Worm (Caenorhabditis elegans): ENCODE data around the gene Y111B2A.1.
A peak's percentile ranks its signal among the peaks of the same experiment; 100 is the strongest.

The Y111B2A.1 gene

DNA sequence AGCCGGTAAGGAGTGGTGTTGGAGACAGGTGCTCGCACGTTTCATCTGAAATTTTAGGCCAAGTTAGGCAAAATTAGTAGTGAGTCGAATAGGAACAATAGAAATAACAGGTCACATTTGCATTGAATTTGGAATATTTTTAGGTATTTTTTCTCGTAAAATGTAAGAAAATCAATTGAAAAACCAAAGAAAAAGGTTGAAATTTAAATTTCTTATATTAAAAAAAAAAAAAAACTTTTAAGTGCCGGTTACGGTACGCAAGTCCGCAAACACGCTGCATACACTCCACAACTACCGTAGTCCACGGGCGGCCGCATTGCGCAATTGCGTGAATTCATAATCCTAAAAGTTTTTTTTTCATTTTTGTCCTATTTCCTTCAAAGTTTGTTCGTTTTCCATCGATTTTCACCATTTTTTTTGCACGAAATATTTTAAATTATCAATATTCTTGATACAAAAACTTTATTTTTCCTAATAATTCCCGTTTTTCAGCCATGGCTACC is at the start of gene Y111B2A.1, which contains the start of gene Y111B2A.2:
Y111B2A.1 (minus strand) TSS at position 51 of the 503 bp plus-strand sequence.
Y111B2A.2 (plus strand) TSS at position 493 of the 503 bp plus-strand sequence.
- no peak for TF ChIP-seq pes-1 (GFP tag; IDR thresholded peaks at IDR 0.05)
- no peak for TF ChIP-seq ama-1 (optimal IDR thresholded peaks at IDR 0.05)
- no peak for TF ChIP-seq aly-1 (tag; optimal IDR thresholded peaks at IDR 0.05)
- no peak for TF ChIP-seq flt-1 (GFP tag; IDR thresholded peaks at IDR 0.05)
- no peak for TF ChIP-seq hnd-1 (tag; optimal IDR thresholded peaks at IDR 0.05)
- TF ChIP-seq scrt-1 (GFP tag; IDR thresholded peaks at IDR 0.05): no peak
- TF ChIP-seq tbx-37 (GFP tag; conservative IDR thresholded peaks at IDR 0.05): no peak
- no peak for TF ChIP-seq ceh-13 (GFP tag; optimal IDR thresholded peaks at IDR 0.05)
- TF ChIP-seq ets-7 (tag; optimal IDR thresholded peaks at IDR 0.05): no peak
- no peak for TF ChIP-seq hmg-4 (GFP tag; optimal IDR thresholded peaks at IDR 0.05)
- TF ChIP-seq sea-1 (GFP tag; conservative IDR thresholded peaks at IDR 0.05): no peak
- no peak for TF ChIP-seq B0310.2 (tag; optimal IDR thresholded peaks at IDR 0.05)
- no peak for TF ChIP-seq F13C5.2 (tag; optimal IDR thresholded peaks at IDR 0.05)
- TF ChIP-seq tra-4 (tag; optimal IDR thresholded peaks at IDR 0.05): no peak
- TF ChIP-seq hmbx-1 (tag; optimal IDR thresholded peaks at IDR 0.05): no peak
- TF ChIP-seq ceh-36 (tag; optimal IDR thresholded peaks at IDR 0.05): no peak

DNA sequence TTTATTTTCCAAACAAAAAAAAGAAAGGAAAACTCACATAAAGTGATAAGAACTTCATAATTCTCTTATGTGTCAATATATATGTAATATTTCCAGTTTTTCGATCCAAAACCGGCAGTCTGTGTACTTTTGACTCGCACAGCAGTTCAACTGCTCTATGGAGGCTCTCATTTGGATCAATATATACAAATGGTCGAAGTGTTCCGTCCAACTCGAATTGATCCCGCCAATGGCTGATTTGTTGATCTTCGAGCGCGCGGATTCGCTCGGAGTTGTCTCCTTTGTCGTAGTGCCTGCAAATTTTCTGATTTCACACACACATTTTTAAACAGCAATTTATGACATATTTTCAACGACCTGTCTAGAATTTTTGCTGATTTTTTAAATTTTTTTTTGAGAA is 47.2 kb upstream of the Y111B2A.1 start:
- no peak for TF ChIP-seq aly-1 (tag; optimal IDR thresholded peaks at IDR 0.05)
- no peak for TF ChIP-seq tra-4 (tag; optimal IDR thresholded peaks at IDR 0.05)
- TF ChIP-seq hnd-1 (tag; optimal IDR thresholded peaks at IDR 0.05): no peak
- no peak for TF ChIP-seq hmbx-1 (tag; optimal IDR thresholded peaks at IDR 0.05)

DNA sequence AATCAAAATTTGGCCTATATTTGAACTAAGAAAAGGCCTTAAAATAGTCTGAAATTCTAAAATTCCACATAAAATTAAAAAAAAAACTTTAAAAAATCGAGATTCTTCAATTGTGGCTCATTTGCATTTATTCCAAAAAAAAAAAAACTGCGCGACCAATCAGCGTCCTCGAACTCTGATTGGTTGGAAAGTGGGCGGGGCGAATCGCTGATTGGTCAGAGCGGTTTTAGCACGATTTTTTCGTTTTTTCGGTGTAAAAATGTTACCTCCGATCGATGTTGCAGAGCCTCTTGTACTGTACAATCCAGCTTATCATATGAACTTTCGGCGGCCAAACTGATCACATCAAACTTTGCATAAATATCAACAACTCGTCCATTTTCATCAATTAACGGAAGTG is 45.0 kb upstream of the Y111B2A.1 start:
- TF ChIP-seq hnd-1 (tag; optimal IDR thresholded peaks at IDR 0.05): no peak
- no peak for TF ChIP-seq hmbx-1 (tag; optimal IDR thresholded peaks at IDR 0.05)
- no peak for TF ChIP-seq ceh-13 (GFP tag; optimal IDR thresholded peaks at IDR 0.05)
- no peak for TF ChIP-seq ets-7 (tag; optimal IDR thresholded peaks at IDR 0.05)
- no peak for TF ChIP-seq pes-1 (GFP tag; IDR thresholded peaks at IDR 0.05)
- TF ChIP-seq sea-1 (GFP tag; conservative IDR thresholded peaks at IDR 0.05): no peak
- TF ChIP-seq tbx-37 (GFP tag; conservative IDR thresholded peaks at IDR 0.05): no peak
- TF ChIP-seq ama-1 (optimal IDR thresholded peaks at IDR 0.05): no peak
- TF ChIP-seq tra-4 (tag; optimal IDR thresholded peaks at IDR 0.05): no peak
- TF ChIP-seq hmg-4 (GFP tag; optimal IDR thresholded peaks at IDR 0.05): no peak

DNA sequence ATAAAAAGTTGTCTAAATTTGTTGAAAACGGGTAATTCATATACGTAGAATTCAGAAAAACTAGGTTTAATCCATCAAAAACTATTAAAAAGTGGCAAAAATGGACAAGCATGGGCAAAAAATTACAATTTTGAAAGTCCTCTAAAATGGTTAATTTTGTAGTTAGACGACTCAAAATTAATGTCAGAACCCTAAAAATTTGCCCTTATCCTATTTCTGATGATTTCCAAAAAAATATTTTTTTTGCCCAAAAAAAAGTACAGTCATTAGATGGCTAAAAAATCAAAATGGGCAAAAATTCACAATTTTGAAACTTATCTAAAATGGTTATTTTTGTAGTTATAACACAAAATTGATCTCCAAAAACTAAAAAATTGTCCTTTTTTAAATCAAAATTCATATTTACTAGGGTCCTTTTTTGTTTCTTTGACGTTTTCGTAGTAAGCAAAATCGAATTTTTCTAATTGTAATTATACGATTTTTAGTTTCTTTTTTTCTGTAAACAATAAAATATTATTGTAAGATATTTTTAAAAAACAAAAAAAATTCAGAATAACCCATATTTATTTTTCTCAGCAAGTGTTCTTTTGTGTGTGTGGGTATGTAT is 41.9 kb upstream of the Y111B2A.1 start:
- TF ChIP-seq pes-1 (GFP tag; IDR thresholded peaks at IDR 0.05) (no peak), aly-1 (tag; optimal IDR thresholded peaks at IDR 0.05) (no peak), flt-1 (GFP tag; IDR thresholded peaks at IDR 0.05) (no peak)

DNA sequence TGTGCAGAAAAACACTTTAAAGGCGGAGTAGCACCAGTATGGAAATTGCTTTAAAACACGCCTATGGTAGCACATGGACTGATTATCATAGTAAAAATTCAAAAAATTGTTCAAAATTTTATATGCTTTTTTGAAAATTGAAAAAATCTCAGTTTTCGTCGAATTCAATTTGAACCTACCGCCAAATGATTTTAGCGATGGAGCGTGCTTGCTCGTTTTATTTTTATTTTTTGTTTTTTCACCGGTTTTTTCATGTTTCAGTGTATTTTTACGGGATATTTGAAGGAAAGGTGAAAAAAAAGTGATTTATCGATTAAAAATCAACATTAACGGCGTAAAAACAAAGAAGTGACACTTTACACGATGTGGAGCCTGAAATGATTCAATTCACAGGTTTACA is 38.5 kb upstream of the Y111B2A.1 start:
- no peak for TF ChIP-seq tra-4 (tag; optimal IDR thresholded peaks at IDR 0.05)
- no peak for TF ChIP-seq flt-1 (GFP tag; IDR thresholded peaks at IDR 0.05)
- no peak for TF ChIP-seq ceh-13 (GFP tag; optimal IDR thresholded peaks at IDR 0.05)
- no peak for TF ChIP-seq pes-1 (GFP tag; IDR thresholded peaks at IDR 0.05)
- no peak for TF ChIP-seq tbx-37 (GFP tag; conservative IDR thresholded peaks at IDR 0.05)
- no peak for TF ChIP-seq scrt-1 (GFP tag; IDR thresholded peaks at IDR 0.05)
- TF ChIP-seq hmg-4 (GFP tag; optimal IDR thresholded peaks at IDR 0.05): no peak
- no peak for TF ChIP-seq ama-1 (optimal IDR thresholded peaks at IDR 0.05)
- no peak for TF ChIP-seq ets-7 (tag; optimal IDR thresholded peaks at IDR 0.05)
- TF ChIP-seq ceh-36 (tag; optimal IDR thresholded peaks at IDR 0.05): no peak
- TF ChIP-seq F13C5.2 (tag; optimal IDR thresholded peaks at IDR 0.05): no peak
- no peak for TF ChIP-seq aly-1 (tag; optimal IDR thresholded peaks at IDR 0.05)

DNA sequence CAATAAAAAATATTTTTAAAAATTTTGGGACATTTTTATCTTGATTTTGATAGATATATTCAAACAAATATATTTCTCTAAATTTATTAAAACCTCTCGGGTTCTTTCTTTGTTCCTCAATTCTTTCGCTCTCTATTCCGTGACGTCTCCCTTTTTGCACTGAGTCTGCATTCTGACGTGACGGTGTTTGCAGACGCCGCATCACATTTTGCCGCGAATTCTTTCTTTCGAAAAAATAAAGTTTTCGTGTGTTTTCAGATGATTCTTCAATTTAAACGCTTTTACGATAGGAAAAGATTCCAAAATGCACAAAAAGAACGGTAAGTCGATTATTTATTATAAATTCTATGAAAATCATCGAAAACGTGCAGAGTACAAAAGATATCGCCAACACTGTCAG is 32.6 kb upstream of the Y111B2A.1 start:
- TF ChIP-seq aly-1 (tag; optimal IDR thresholded peaks at IDR 0.05) (no peak), tbx-37 (GFP tag; conservative IDR thresholded peaks at IDR 0.05) (peak; percentile 30; the same call in 1 of the 2 replicates), tra-4 (tag; optimal IDR thresholded peaks at IDR 0.05) (no peak), F13C5.2 (tag; optimal IDR thresholded peaks at IDR 0.05) (peak; percentile 14)

DNA sequence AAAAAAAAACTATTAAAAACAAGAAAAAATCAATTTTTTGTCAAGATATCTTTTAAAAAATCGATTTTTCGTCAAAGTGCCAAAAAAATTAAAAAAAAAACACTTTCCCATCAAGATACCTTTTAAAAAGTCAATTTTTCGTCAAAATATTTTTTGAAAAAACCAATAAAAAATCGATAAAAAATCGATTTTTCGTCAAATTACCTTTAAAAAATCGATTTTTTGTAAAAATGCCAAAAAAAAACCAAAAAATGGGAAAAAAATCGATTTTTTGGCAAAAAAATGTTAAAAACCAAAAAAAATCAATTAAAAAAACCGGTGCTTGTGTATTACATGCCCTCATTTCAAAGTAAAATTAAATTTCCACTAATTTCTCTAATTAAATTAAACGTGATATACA is 22.2 kb upstream of the Y111B2A.1 start:
- TF ChIP-seq hmbx-1 (tag; optimal IDR thresholded peaks at IDR 0.05) (no peak), ceh-13 (GFP tag; optimal IDR thresholded peaks at IDR 0.05) (no peak), tbx-37 (GFP tag; conservative IDR thresholded peaks at IDR 0.05) (no peak), aly-1 (tag; optimal IDR thresholded peaks at IDR 0.05) (no peak), flt-1 (GFP tag; IDR thresholded peaks at IDR 0.05) (no peak), B0310.2 (tag; optimal IDR thresholded peaks at IDR 0.05) (no peak), sea-1 (GFP tag; conservative IDR thresholded peaks at IDR 0.05) (no peak), F13C5.2 (tag; optimal IDR thresholded peaks at IDR 0.05) (no peak), scrt-1 (GFP tag; IDR thresholded peaks at IDR 0.05) (no peak), ama-1 (optimal IDR thresholded peaks at IDR 0.05) (no peak), tra-4 (tag; optimal IDR thresholded peaks at IDR 0.05) (no peak), ets-7 (tag; optimal IDR thresholded peaks at IDR 0.05) (no peak)

DNA sequence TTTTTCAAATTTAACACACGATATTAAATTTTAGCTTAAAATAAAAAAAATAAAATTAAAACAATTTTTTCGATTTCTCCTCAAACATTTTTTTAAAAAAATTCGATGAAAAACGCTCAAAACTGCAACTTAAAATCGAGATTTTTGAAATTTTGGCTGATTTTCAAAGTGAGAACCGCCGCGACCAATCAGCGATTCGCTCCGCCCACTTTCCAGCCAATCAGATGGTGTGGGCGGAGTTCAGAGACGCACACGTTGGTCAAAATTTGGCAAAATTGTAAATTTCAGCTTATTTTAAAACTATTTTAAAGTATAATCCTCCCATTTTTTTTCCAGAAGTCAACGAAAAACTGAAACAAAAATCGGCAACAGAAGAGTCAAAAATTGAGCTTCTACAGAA is 15.1 kb upstream of the Y111B2A.1 start:
- no peak for TF ChIP-seq F13C5.2 (tag; optimal IDR thresholded peaks at IDR 0.05)

DNA sequence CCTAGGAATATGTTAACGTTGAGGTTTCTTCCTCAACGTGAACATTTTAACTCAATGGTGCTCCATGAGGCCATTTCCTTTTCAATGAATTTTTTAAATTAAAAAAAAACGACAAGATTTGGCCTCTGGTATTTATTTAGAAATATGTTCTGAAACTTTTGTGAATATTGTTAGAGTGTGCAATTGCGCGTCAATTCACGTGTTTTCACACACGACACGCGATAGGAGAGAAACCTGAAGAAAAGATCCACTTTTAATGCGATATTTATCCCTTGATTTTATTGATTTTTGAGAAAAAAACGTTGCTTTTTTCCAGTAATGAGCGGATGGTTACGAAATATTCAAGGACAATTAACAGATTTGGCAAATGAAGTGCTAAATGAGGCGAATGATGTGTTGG is 3.8 kb upstream of the Y111B2A.1 start, which contains the start of gene sql-1:
sql-1 (plus strand) TSS at position 313 of the 400 bp plus-strand sequence.
- no peak for TF ChIP-seq hnd-1 (tag; optimal IDR thresholded peaks at IDR 0.05)
- no peak for TF ChIP-seq tbx-11 (GFP tag; IDR thresholded peaks at IDR 0.05)
